Worm (Caenorhabditis elegans) whole organism, L3 larva: ENCODE data around the gene zhit-1.

Experiments used
- R02D3.7 ChIP-seq: fragments of 150-350 bp; optimal IDR thresholded peaks from 2 replicates; lab custom pipeline; 2014; ENCODE audit warnings: missing biosample characterization, missing genetic modification characterization
- ZK546.5 ChIP-seq: sonication (generic microtip); optimal IDR thresholded peaks from 2 replicates; lab custom pipeline; 2017; ENCODE audit warnings: missing biosample characterization, missing genetic modification characterization
- aly-2 ChIP-seq: fragments of 150-350 bp; optimal IDR thresholded peaks from 2 replicates; lab custom pipeline; 2014; ENCODE audit warnings: missing biosample characterization, missing genetic modification characterization
- ama-1 ChIP-seq: fragments of 150-350 bp; optimal IDR thresholded peaks from 2 replicates; lab custom pipeline; 2018
- ceh-82 ChIP-seq: fragments of 150-350 bp; optimal IDR thresholded peaks from 2 replicates; lab custom pipeline; 2014; ENCODE audit warnings: missing biosample characterization, missing genetic modification characterization
- ceh-9 ChIP-seq: sonication (generic microtip); optimal IDR thresholded peaks from 2 replicates; lab custom pipeline; 2018; ENCODE audit warnings: missing biosample characterization, missing genetic modification characterization
- daf-12 ChIP-seq: fragments of 150-350 bp; optimal IDR thresholded peaks from 2 replicates; lab custom pipeline; 2014; ENCODE audit warnings: missing biosample characterization, missing genetic modification reagents, missing genetic modification characterization
- egl-27 ChIP-seq: sonication (generic microtip); optimal IDR thresholded peaks from 4 replicates; lab custom pipeline; 2017; ENCODE audit warnings: missing biosample characterization, missing genetic modification reagents, missing genetic modification characterization
- egl-5 ChIP-seq: fragments of 150-350 bp; optimal IDR thresholded peaks from 2 replicates; lab custom pipeline; 2017; ENCODE audit warnings: missing biosample characterization, missing genetic modification reagents, missing genetic modification characterization, inconsistent platforms
- elt-1 ChIP-seq: fragments of 150-350 bp; optimal IDR thresholded peaks from 2 replicates; lab custom pipeline; 2014; ENCODE audit warnings: missing biosample characterization, missing genetic modification characterization
- elt-3 ChIP-seq, 3 experiments: fragments of 150-350 bp in 1 of 3; sonication (generic microtip) in 2 of 3; optimal IDR thresholded peaks; 2 replicates in 2 of 3; 4 replicates in 1 of 3; lab custom pipeline; 2014 to 2017; ENCODE audit warnings: missing biosample characterization in 3 of 3, missing genetic modification characterization in 3 of 3
- fkh-10 ChIP-seq: sonication (generic microtip); optimal IDR thresholded peaks from 2 replicates; lab custom pipeline; 2017; ENCODE audit warnings: missing biosample characterization, missing genetic modification reagents, missing genetic modification characterization
- fkh-2 ChIP-seq: fragments of 150-350 bp; optimal IDR thresholded peaks from 2 replicates; lab custom pipeline; 2014; ENCODE audit warnings: missing biosample characterization, missing genetic modification reagents, missing genetic modification characterization
- fos-1 ChIP-seq: fragments of 150-350 bp; optimal IDR thresholded peaks from 2 replicates; lab custom pipeline; 2014; ENCODE audit warnings: missing biosample characterization, missing genetic modification characterization
- hmg-11 ChIP-seq: sonication (generic microtip); optimal IDR thresholded peaks from 2 replicates; lab custom pipeline; 2016; ENCODE audit warnings: missing genetic modification characterization, missing compliant biosample characterization
- jun-1 ChIP-seq: fragments of 150-350 bp; optimal IDR thresholded peaks from 2 replicates; lab custom pipeline; 2014; ENCODE audit warnings: missing biosample characterization, missing genetic modification reagents, missing genetic modification characterization
- lin-39 ChIP-seq: fragments of 150-350 bp; optimal IDR thresholded peaks from 2 replicates; lab custom pipeline; 2018; ENCODE audit warnings: missing biosample characterization, missing genetic modification reagents, missing genetic modification characterization
- lsy-12 ChIP-seq: sonication (generic microtip); optimal IDR thresholded peaks from 2 replicates; lab custom pipeline; 2016; ENCODE audit warnings: mild to moderate bottlenecking, missing genetic modification characterization, missing compliant biosample characterization
- mdl-1 ChIP-seq: fragments of 150-350 bp; optimal IDR thresholded peaks from 2 replicates; lab custom pipeline; 2014; ENCODE audit warnings: missing biosample characterization, missing genetic modification characterization
- mml-1 ChIP-seq: fragments of 150-350 bp; sonication (generic microtip); optimal IDR thresholded peaks from 3 replicates; lab custom pipeline; 2014; ENCODE audit warnings: missing biosample characterization, missing genetic modification characterization
- nfya-1 ChIP-seq: sonication (generic microtip); optimal IDR thresholded peaks from 2 replicates; lab custom pipeline; 2017; ENCODE audit warnings: missing genetic modification characterization, mild to moderate bottlenecking, missing compliant biosample characterization, antibody characterized with exemption, moderate library complexity; ENCODE audit not compliant: insufficient read depth
- nhr-11 ChIP-seq: fragments of 150-350 bp; optimal IDR thresholded peaks from 2 replicates; lab custom pipeline; 2014; ENCODE audit warnings: missing biosample characterization, missing genetic modification characterization
- nhr-12 ChIP-seq: fragments of 150-350 bp; optimal IDR thresholded peaks from 2 replicates; lab custom pipeline; 2014; ENCODE audit warnings: missing biosample characterization, missing genetic modification characterization
- nhr-237 ChIP-seq: fragments of 150-350 bp; optimal IDR thresholded peaks from 2 replicates; lab custom pipeline; 2014; ENCODE audit warnings: missing biosample characterization, missing genetic modification characterization
- nhr-28 ChIP-seq: fragments of 150-350 bp; optimal IDR thresholded peaks from 2 replicates; lab custom pipeline; 2014; ENCODE audit warnings: missing biosample characterization, missing genetic modification characterization
- nhr-43 ChIP-seq: sonication (generic microtip); optimal IDR thresholded peaks from 2 replicates; lab custom pipeline; 2016; ENCODE audit warnings: mild to moderate bottlenecking, missing genetic modification characterization, missing compliant biosample characterization; ENCODE audit not compliant: poor library complexity, severe bottlenecking
- nhr-67 ChIP-seq: fragments of 150-350 bp; optimal IDR thresholded peaks from 2 replicates; lab custom pipeline; 2014; ENCODE audit warnings: missing biosample characterization, missing genetic modification characterization
- nhr-76 ChIP-seq: fragments of 150-350 bp; sonication (generic microtip); optimal IDR thresholded peaks from 5 replicates; lab custom pipeline; 2014; ENCODE audit warnings: missing biosample characterization, missing genetic modification characterization
- nhr-77 ChIP-seq: fragments of 150-350 bp; optimal IDR thresholded peaks from 2 replicates; lab custom pipeline; 2014; ENCODE audit warnings: missing biosample characterization, missing genetic modification characterization
- pha-4 ChIP-seq: fragments of 150-350 bp; optimal IDR thresholded peaks from 2 replicates; lab custom pipeline; 2014; ENCODE audit warnings: missing biosample characterization, missing genetic modification reagents, missing genetic modification characterization
- pqm-1 ChIP-seq: fragments of 150-350 bp; optimal IDR thresholded peaks from 2 replicates; lab custom pipeline; 2017; ENCODE audit warnings: missing biosample characterization, missing genetic modification characterization, inconsistent platforms
- sea-2 ChIP-seq: fragments of 150-350 bp; sonication (generic microtip); optimal IDR thresholded peaks from 4 replicates; lab custom pipeline; 2014; ENCODE audit warnings: missing biosample characterization, missing genetic modification reagents, missing genetic modification characterization
- skn-1 ChIP-seq: fragments of 150-350 bp; optimal IDR thresholded peaks from 2 replicates; lab custom pipeline; 2014; ENCODE audit warnings: missing biosample characterization, missing genetic modification characterization
- snpc-4 ChIP-seq: fragments of 150-350 bp; optimal IDR thresholded peaks from 2 replicates; lab custom pipeline; 2014; ENCODE audit warnings: missing biosample characterization, missing genetic modification characterization
- tbx-2 ChIP-seq: sonication (generic microtip); optimal IDR thresholded peaks from 2 replicates; lab custom pipeline; 2016; ENCODE audit warnings: mild to moderate bottlenecking, missing genetic modification characterization, missing compliant biosample characterization
- unc-62 ChIP-seq: fragments of 150-350 bp; sonication (generic microtip); optimal IDR thresholded peaks from 4 replicates; lab custom pipeline; 2014; ENCODE audit warnings: missing biosample characterization, missing genetic modification reagents, missing genetic modification characterization
- zag-1 ChIP-seq: fragments of 150-350 bp; optimal IDR thresholded peaks from 2 replicates; lab custom pipeline; 2014; ENCODE audit warnings: missing biosample characterization, missing genetic modification characterization
- ztf-11 ChIP-seq: fragments of 150-350 bp; optimal IDR thresholded peaks from 2 replicates; lab custom pipeline; 2014; ENCODE audit warnings: missing biosample characterization, missing genetic modification characterization
- ztf-4 ChIP-seq: fragments of 150-350 bp; optimal IDR thresholded peaks from 2 replicates; lab custom pipeline; 2014; ENCODE audit warnings: missing biosample characterization, missing genetic modification characterization

Gene zhit-1

ce11 chrV:5619372-5619771, 23.0 kb upstream of the zhit-1 start:
- TF ChIP-seq fkh-10 (GFP tag; lab: Kevin White, UChicago) (no peak), pha-4 (tag; lab: Kevin White, UChicago) (peak; percentile 39), lin-39 (no peak), egl-5 (tag; lab: Kevin White, UChicago) (no peak), nfya-1 (tag; lab: Kevin White, UChicago) (peak; percentile 27)
- TF ChIP-seq, all 47 proteins: peak for 2

ce11 chrV:5617301-5617700, 20.9 kb upstream of the zhit-1 start, which contains the start of gene M03E7.2:
TSS of gene M03E7.2 (plus strand) at chrV:5617601.
- TF ChIP-seq fkh-2 (tag; lab: Kevin White, UChicago) (no peak), ZK546.5 (tag; lab: Kevin White, UChicago) (no peak), fos-1 (tag; lab: Kevin White, UChicago) (no peak), R02D3.7 (no peak), nhr-43 (no peak), ama-1 (no peak), ceh-82 (no peak)

- TF ChIP-seq egl-5 (tag; lab: Kevin White, UChicago) (no peak), ceh-9 (no peak), snpc-4 (tag; lab: Kevin White, UChicago) (no peak), ama-1 (no peak), zag-1 (no peak), tbx-2 (tag; lab: Kevin White, UChicago) (no peak), unc-62 (GFP tag; lab: Kevin White, UChicago) (no peak), mdl-1 (tag; lab: Kevin White, UChicago) (no peak), jun-1 (tag; lab: Kevin White, UChicago) (no peak), lsy-12 (tag; lab: Kevin White, UChicago) (no peak), fos-1 (tag; lab: Kevin White, UChicago) (no peak), ztf-4 (tag; lab: Kevin White, UChicago) (no peak), pqm-1 (tag; lab: Kevin White, UChicago) (no peak), hmg-11 (tag; lab: Kevin White, UChicago) (no peak), nhr-76 (no peak), nhr-67 (tag; lab: Kevin White, UChicago) (no peak), aly-2 (tag; lab: Kevin White, UChicago) (no peak), fkh-2 (tag; lab: Kevin White, UChicago) (no peak)
- TF ChIP-seq, all 47 proteins: peak for 0
These were observed 18.4 kb upstream of the zhit-1 start, which contains the start of gene M03E7.3 for ce11 chrV:5614724-5615123. TSS of gene M03E7.3 (plus strand) at chrV:5615024.

ce11 chrV:5613109-5613508, 16.8 kb upstream of the zhit-1 start, which contains the start of gene lrpc-1:
TSS of gene lrpc-1 (minus strand) at chrV:5613209.
- no peak for TF ChIP-seq skn-1 (tag; lab: Kevin White, UChicago)
- TF ChIP-seq ztf-4 (tag; lab: Kevin White, UChicago): no peak
- no peak for TF ChIP-seq elt-1 (tag; lab: Kevin White, UChicago)
- no peak for TF ChIP-seq zag-1
- no peak for TF ChIP-seq nhr-11
- TF ChIP-seq jun-1 (tag; lab: Kevin White, UChicago): no peak
- no peak for TF ChIP-seq daf-12 (tag; lab: Kevin White, UChicago)
- no peak for TF ChIP-seq aly-2 (tag; lab: Kevin White, UChicago)
- no peak for TF ChIP-seq mml-1 (tag; lab: Kevin White, UChicago)
- TF ChIP-seq nhr-77 (tag; lab: Kevin White, UChicago): no peak
- no peak for TF ChIP-seq nhr-43
- TF ChIP-seq snpc-4 (tag; lab: Kevin White, UChicago): no peak
- TF ChIP-seq egl-27 (tag; lab: Kevin White, UChicago): no peak
- no peak for TF ChIP-seq fos-1 (tag; lab: Kevin White, UChicago)
- TF ChIP-seq ztf-11 (tag; lab: Kevin White, UChicago): no peak
- TF ChIP-seq, all 47 proteins: peak for 0

ce11 chrV:5610186-5610585, 13.8 kb upstream of the zhit-1 start:
- TF ChIP-seq elt-3 (tag; optimal IDR thresholded peaks at IDR 0.05; lab: Kevin White, UChicago) (no peak), ztf-4 (tag; lab: Kevin White, UChicago) (no peak), nhr-77 (tag; lab: Kevin White, UChicago) (no peak), nhr-12 (tag; lab: Kevin White, UChicago) (no peak), fos-1 (tag; lab: Kevin White, UChicago) (no peak), sea-2 (no peak), nhr-237 (tag; lab: Kevin White, UChicago) (no peak), ama-1 (no peak), skn-1 (tag; lab: Kevin White, UChicago) (no peak), nhr-28 (no peak), lsy-12 (tag; lab: Kevin White, UChicago) (no peak), nhr-76 (no peak)
- TF ChIP-seq, all 47 proteins: peak for 0
